Fruit fly (Drosophila melanogaster) whole organism, embryonic: ENCODE measurements around the gene Rab3GAP1.

ENCODE experiments used
- Aef1 ChIP-seq: fragments of 200-800 bp; sonication (Bioruptor generic); IDR thresholded peaks from 3 replicates; pipeline ENCODE4 v1.3.6; 2022; ENCODE audit warnings: missing biosample characterization, missing genetic modification characterization
- CG10267 ChIP-seq: fragments of 200-800 bp; sonication (Bioruptor generic); optimal IDR thresholded peaks from 2 replicates; lab custom pipeline; 2018; ENCODE audit warnings: missing biosample characterization, mild to moderate bottlenecking, missing genetic modification characterization, moderate library complexity
- CG10321 ChIP-seq: fragments of 200-800 bp; sonication (Bioruptor generic); IDR thresholded peaks from 2 replicates; pipeline ENCODE4 v1.3.6; 2022; ENCODE audit warnings: missing biosample characterization, missing genetic modification characterization
- CG10366 ChIP-seq: fragments of 200-800 bp; sonication (Bioruptor generic); IDR thresholded peaks from 2 replicates; pipeline ENCODE4 v1.3.6; 2022; ENCODE audit warnings: missing biosample characterization, missing genetic modification characterization
- CG11398 ChIP-seq: fragments of 200-800 bp; sonication (Bioruptor generic); optimal IDR thresholded peaks from 2 replicates; lab custom pipeline; 2016; ENCODE audit warnings: missing biosample characterization, missing genetic modification characterization
- CG11504 ChIP-seq: fragments of 200-800 bp; sonication (Bioruptor generic); optimal IDR thresholded peaks from 3 replicates; lab custom pipeline; 2019; ENCODE audit warnings: missing biosample characterization, mild to moderate bottlenecking, missing genetic modification characterization, moderate library complexity
- CG14441 ChIP-seq: fragments of 200-800 bp; sonication (Bioruptor generic); IDR thresholded peaks from 2 replicates; pipeline ENCODE4 v1.3.6; 2022; ENCODE audit warnings: missing biosample characterization, missing genetic modification characterization
- CG15269 ChIP-seq: fragments of 200-800 bp; sonication (Bioruptor generic); optimal IDR thresholded peaks from 2 replicates; lab custom pipeline; 2018; ENCODE audit warnings: missing biosample characterization, mild to moderate bottlenecking, missing genetic modification characterization, moderate library complexity
- CG15601 ChIP-seq: fragments of 200-800 bp; sonication (Bioruptor generic); optimal IDR thresholded peaks from 3 replicates; lab custom pipeline; 2019; ENCODE audit warnings: missing biosample characterization, mild to moderate bottlenecking, missing genetic modification characterization, moderate library complexity
- CG16813 ChIP-seq: fragments of 200-800 bp; sonication (Bioruptor generic); IDR thresholded peaks from 3 replicates; pipeline ENCODE4 v1.3.6; 2022; ENCODE audit warnings: missing biosample characterization, missing genetic modification characterization; ENCODE audit not compliant: partially characterized antibody
- CG17359 ChIP-seq: fragments of 200-800 bp; sonication (Bioruptor generic); optimal IDR thresholded peaks from 3 replicates; lab custom pipeline; 2018; ENCODE audit warnings: missing biosample characterization, mild to moderate bottlenecking, missing genetic modification characterization, moderate library complexity
- CG17568 ChIP-seq: fragments of 200-800 bp; sonication (Bioruptor generic); optimal IDR thresholded peaks from 2 replicates; lab custom pipeline; 2018; ENCODE audit warnings: missing biosample characterization, mild to moderate bottlenecking, missing genetic modification characterization, moderate library complexity
- CG2202 ChIP-seq: fragments of 200-800 bp; sonication (Bioruptor generic); optimal IDR thresholded peaks from 2 replicates; lab custom pipeline; 2018; ENCODE audit warnings: missing biosample characterization, mild to moderate bottlenecking, missing genetic modification characterization
- CG30403 ChIP-seq: fragments of 200-800 bp; sonication (Bioruptor generic); optimal IDR thresholded peaks from 3 replicates; lab custom pipeline; 2016; ENCODE audit warnings: missing biosample characterization, missing genetic modification characterization
- CG31388 ChIP-seq: fragments of 200-800 bp; sonication (Bioruptor generic); optimal IDR thresholded peaks from 2 replicates; lab custom pipeline; 2016; ENCODE audit warnings: missing biosample characterization, missing genetic modification characterization
- CG31441 ChIP-seq: fragments of 200-800 bp; sonication (Bioruptor generic); IDR thresholded peaks from 2 replicates; pipeline ENCODE4 v1.3.6; 2022; ENCODE audit warnings: missing biosample characterization, missing genetic modification characterization
- CG33213 ChIP-seq: fragments of 200-800 bp; sonication (Bioruptor generic); optimal IDR thresholded peaks from 3 replicates; lab custom pipeline; 2016; ENCODE audit warnings: missing biosample characterization, missing genetic modification characterization
- CG4282 ChIP-seq: fragments of 200-800 bp; sonication (Bioruptor generic); optimal IDR thresholded peaks from 2 replicates; lab custom pipeline; 2016; ENCODE audit warnings: missing biosample characterization, missing genetic modification characterization
- CG4404 ChIP-seq: fragments of 200-800 bp; sonication (Bioruptor generic); IDR thresholded peaks from 2 replicates; pipeline ENCODE4 v1.3.6; 2022; ENCODE audit warnings: missing biosample characterization, missing genetic modification characterization
- CG6791 ChIP-seq: fragments of 200-800 bp; sonication (Bioruptor generic); IDR thresholded peaks from 3 replicates; pipeline ENCODE4 v1.3.6; 2022; ENCODE audit warnings: missing biosample characterization, missing genetic modification characterization; ENCODE audit not compliant: partially characterized antibody
- CG8290 ChIP-seq, 3 experiments: fragments of 200-800 bp; sonication (Bioruptor generic); optimal IDR thresholded peaks; 2 replicates each; lab custom pipeline; 2016 to 2019; ENCODE audit warnings: missing biosample characterization in 3 of 3, missing genetic modification characterization in 3 of 3, mild to moderate bottlenecking in 2 of 3, moderate library complexity in 1 of 3
- CG8388 ChIP-seq: fragments of 200-800 bp; sonication (Bioruptor generic); optimal IDR thresholded peaks from 2 replicates; lab custom pipeline; 2019; ENCODE audit warnings: missing biosample characterization, mild to moderate bottlenecking, missing genetic modification characterization, moderate library complexity
- CG9437 ChIP-seq: fragments of 200-800 bp; sonication (Bioruptor generic); optimal IDR thresholded peaks from 2 replicates; lab custom pipeline; 2018; ENCODE audit warnings: missing biosample characterization, mild to moderate bottlenecking, missing genetic modification characterization
- CG9609 ChIP-seq: fragments of 200-800 bp; sonication (Bioruptor generic); optimal IDR thresholded peaks from 3 replicates; lab custom pipeline; 2016; ENCODE audit warnings: missing biosample characterization, missing genetic modification characterization
- CG9932 ChIP-seq: fragments of 200-800 bp; sonication (Bioruptor generic); IDR thresholded peaks from 2 replicates; pipeline ENCODE4 v1.3.6; 2022; ENCODE audit warnings: missing biosample characterization, missing genetic modification characterization
- Elba2 ChIP-seq: fragments of 200-800 bp; sonication (Bioruptor generic); optimal IDR thresholded peaks from 3 replicates; lab custom pipeline; 2016; ENCODE audit warnings: missing biosample characterization, missing genetic modification characterization
- HmgD ChIP-seq: fragments of 200-800 bp; sonication (Bioruptor generic); optimal IDR thresholded peaks from 3 replicates; lab custom pipeline; 2016; ENCODE audit warnings: missing biosample characterization, missing genetic modification characterization
- Mrtf ChIP-seq: fragments of 200-800 bp; sonication (Bioruptor generic); IDR thresholded peaks from 3 replicates; pipeline ENCODE4 v1.3.6; 2022; ENCODE audit warnings: missing biosample characterization, missing genetic modification characterization
- NC2β ChIP-seq: fragments of 200-800 bp; sonication (Bioruptor generic); optimal IDR thresholded peaks from 2 replicates; lab custom pipeline; 2016; ENCODE audit warnings: missing biosample characterization, missing genetic modification characterization
- PHDP ChIP-seq: fragments of 200-800 bp; sonication (Bioruptor generic); optimal IDR thresholded peaks from 3 replicates; lab custom pipeline; 2018; ENCODE audit warnings: missing biosample characterization, mild to moderate bottlenecking, missing genetic modification characterization, moderate library complexity
- Ptx1 ChIP-seq: fragments of 200-800 bp; sonication (Bioruptor generic); IDR thresholded peaks from 2 replicates; pipeline ENCODE4 v1.3.6; 2022; ENCODE audit warnings: missing biosample characterization, missing genetic modification characterization
- Ssrp ChIP-seq: fragments of 200-800 bp; sonication (Bioruptor generic); optimal IDR thresholded peaks from 2 replicates; lab custom pipeline; 2018; ENCODE audit warnings: missing biosample characterization, mild to moderate bottlenecking, missing genetic modification characterization, moderate library complexity
- TFAM ChIP-seq: fragments of 200-800 bp; sonication (Bioruptor generic); optimal IDR thresholded peaks from 2 replicates; lab custom pipeline; 2017; ENCODE audit warnings: missing biosample characterization, missing genetic modification characterization, inconsistent platforms
- Taf1 ChIP-seq: fragments of 200-800 bp; sonication (Bioruptor generic); IDR thresholded peaks from 2 replicates; pipeline ENCODE4 v1.3.6; 2022; ENCODE audit warnings: missing biosample characterization, missing genetic modification characterization
- bigmax ChIP-seq: fragments of 200-800 bp; sonication (Bioruptor generic); optimal IDR thresholded peaks from 2 replicates; lab custom pipeline; 2018; ENCODE audit warnings: missing biosample characterization, mild to moderate bottlenecking, missing genetic modification characterization
- cato ChIP-seq: fragments of 200-800 bp; sonication (Bioruptor generic); optimal IDR thresholded peaks from 2 replicates; lab custom pipeline; 2016; ENCODE audit warnings: missing biosample characterization, missing genetic modification characterization, borderline replicate concordance
- croc ChIP-seq: fragments of 200-800 bp; sonication (Bioruptor generic); conservative IDR thresholded peaks from 3 replicates; pipeline ENCODE4 v1.3.6; 2022; ENCODE audit warnings: missing biosample characterization, missing genetic modification characterization
- da ChIP-seq: fragments of 200-800 bp; sonication (Bioruptor generic); optimal IDR thresholded peaks from 2 replicates; lab custom pipeline; 2016; ENCODE audit warnings: missing biosample characterization, missing genetic modification characterization
- dpn ChIP-seq, 2 experiments: fragments of 200-800 bp; sonication (Bioruptor generic); optimal IDR thresholded peaks; 3 replicates each; lab custom pipeline; 2016; ENCODE audit warnings: missing biosample characterization in 2 of 2, missing genetic modification characterization in 2 of 2
- exex ChIP-seq: fragments of 200-800 bp; sonication (Bioruptor generic); optimal IDR thresholded peaks from 4 replicates; lab custom pipeline; 2018; ENCODE audit warnings: missing biosample characterization, mild to moderate bottlenecking, missing genetic modification characterization, moderate library complexity
- hbn ChIP-seq: fragments of 200-800 bp; sonication (Bioruptor generic); IDR thresholded peaks from 2 replicates; pipeline ENCODE4 v1.3.6; 2022; ENCODE audit warnings: missing biosample characterization, missing genetic modification characterization; ENCODE audit not compliant: partially characterized antibody
- nerfin-1 ChIP-seq: fragments of 200-800 bp; sonication (Bioruptor generic); optimal IDR thresholded peaks from 3 replicates; lab custom pipeline; 2019; ENCODE audit warnings: missing biosample characterization, mild to moderate bottlenecking, missing genetic modification characterization, moderate library complexity
- odd ChIP-seq: fragments of 200-800 bp; sonication (Bioruptor generic); optimal IDR thresholded peaks from 2 replicates; lab custom pipeline; 2017; ENCODE audit warnings: missing biosample characterization, mild to moderate bottlenecking, missing genetic modification characterization
- psq ChIP-seq: fragments of 200-800 bp; sonication (Bioruptor generic); optimal IDR thresholded peaks from 2 replicates; lab custom pipeline; 2017; ENCODE audit warnings: missing biosample characterization, missing genetic modification characterization
- sens ChIP-seq: fragments of 200-800 bp; sonication (Bioruptor generic); peaks from one replicate; lab custom pipeline; 2016; ENCODE audit warnings: missing biosample characterization, missing genetic modification characterization
- slp2 ChIP-seq: fragments of 200-800 bp; sonication (Bioruptor generic); optimal IDR thresholded peaks from 2 replicates; lab custom pipeline; 2016; ENCODE audit warnings: missing biosample characterization, missing genetic modification characterization
- tgo ChIP-seq: fragments of 200-800 bp; sonication (Bioruptor generic); IDR thresholded peaks from 3 replicates; pipeline ENCODE4 v1.3.6; 2022; ENCODE audit warnings: missing biosample characterization, missing genetic modification characterization
- ttk ChIP-seq: fragments of 200-800 bp; sonication (Bioruptor generic); IDR thresholded peaks from 2 replicates; pipeline ENCODE4 v2.1.2; 2022; ENCODE audit warnings: missing biosample characterization, missing genetic modification characterization
- tx ChIP-seq: fragments of 200-800 bp; sonication (Bioruptor generic); optimal IDR thresholded peaks from 2 replicates; lab custom pipeline; 2016; ENCODE audit warnings: missing biosample characterization, missing genetic modification characterization
- usp ChIP-seq: fragments of >200 bp; optimal IDR thresholded peaks from 2 replicates; lab custom pipeline; 2017; ENCODE audit warnings: missing biosample characterization, missing genetic modification characterization
- zfh1 ChIP-seq: fragments of 200-800 bp; sonication (Bioruptor generic); IDR thresholded peaks from 3 replicates; pipeline ENCODE4 v1.3.6; 2022; ENCODE audit warnings: missing biosample characterization, missing genetic modification characterization

Gene Rab3GAP1

DNA sequence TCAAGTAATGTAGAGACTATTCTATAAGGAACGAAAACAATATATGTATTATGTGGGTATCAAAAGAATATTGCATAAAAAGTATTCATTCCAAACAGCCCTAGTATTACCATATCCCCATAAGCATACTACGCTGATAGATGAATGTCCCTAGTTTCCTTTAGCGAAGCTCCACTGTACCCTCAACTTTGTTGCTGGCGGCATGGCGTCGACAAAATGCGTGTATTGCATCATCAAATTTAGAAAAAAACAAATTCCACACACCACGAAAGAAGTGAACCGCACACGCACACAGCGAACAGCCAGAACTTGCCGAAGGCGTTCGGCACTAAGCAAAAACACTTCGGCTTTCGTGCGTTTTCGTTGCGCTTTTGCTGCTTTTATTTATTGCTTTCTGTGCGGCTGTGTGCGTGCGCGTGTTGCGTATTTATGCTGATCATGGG lies 21.8 kb upstream of the Rab3GAP1 start (continued):
- TF ChIP-seq CG6791 (GFP tag; lab: Robert Waterston, UW) (no peak), Mrtf (GFP tag; lab: Robert Waterston, UW) (peak; percentile 99), CG15269 (peak; percentile 98), CG4282 (GFP tag; lab: Kevin White, UChicago) (peak; percentile 79), CG17359 (peak; percentile 86), PHDP (tag; lab: Kevin White, UChicago) (peak; percentile 90), bigmax (GFP tag; lab: Kevin White, UChicago) (no peak), CG30403 (GFP tag; lab: Kevin White, UChicago) (peak; percentile 95), ttk (GFP tag; lab: Robert Waterston, UW) (peak; percentile 97), sens (GFP tag; lab: Kevin White, UChicago) (peak; percentile 99), CG16813 (GFP tag; lab: Robert Waterston, UW) (no peak), Ptx1 (GFP tag; lab: Robert Waterston, UW) (peak; percentile 98), CG17568 (peak; percentile 91), slp2 (GFP tag; lab: Kevin White, UChicago) (peak; percentile 89), Taf1 (peak; percentile 97), NC2β (peak; percentile 69), CG15601 (tag; lab: Kevin White, UChicago) (peak; percentile 25), CG9609 (GFP tag; lab: Kevin White, UChicago) (peak; percentile 79), tx (GFP tag; lab: Kevin White, UChicago) (peak; percentile 94), Aef1 (peak; percentile 99), nerfin-1 (peak; percentile 53), CG31388 (GFP tag; lab: Kevin White, UChicago) (peak; percentile 93), zfh1 (GFP tag; lab: Robert Waterston, UW) (peak; percentile 92), tgo (peak; percentile 99), CG2202 (tag; lab: Kevin White, UChicago) (no peak), CG9932 (GFP tag; lab: Robert Waterston, UW) (peak; percentile 98), CG4404 (GFP tag; lab: Robert Waterston, UW) (peak; percentile 85), CG31441 (GFP tag; lab: Robert Waterston, UW) (peak; percentile 63), CG10366 (GFP tag; lab: Robert Waterston, UW) (peak; percentile 98), CG8388 (GFP tag; lab: Kevin White, UChicago) (peak; percentile 69), CG11398 (GFP tag; lab: Kevin White, UChicago) (peak; percentile 90), Elba2 (GFP tag; lab: Kevin White, UChicago) (no peak), CG9437 (GFP tag; lab: Kevin White, UChicago) (peak; percentile 78), TFAM (GFP tag; lab: Kevin White, UChicago) (no peak), exex (tag; lab: Kevin White, UChicago) (peak; percentile 67), CG11504 (peak; percentile 97), CG14441 (GFP tag; lab: Robert Waterston, UW) (peak; percentile 99), hbn (GFP tag; lab: Robert Waterston, UW) (no peak), cato (GFP tag; lab: Kevin White, UChicago) (peak; percentile 70), dpn (GFP tag; optimal IDR thresholded peaks at IDR 0.05; lab: Kevin White, UChicago) (peak; percentile 98), psq (GFP tag; lab: Kevin White, UChicago) (peak; percentile 63), CG8290 (GFP tag; optimal IDR thresholded peaks at IDR 0.05; lab: Kevin White, UChicago) (peak; percentile 87), CG8290 (tag; optimal IDR thresholded peaks at IDR 0.05; lab: Kevin White, UChicago) (peak in 1 of 2 experiments; percentile 99), CG33213 (GFP tag; lab: Kevin White, UChicago) (peak; percentile 95), da (GFP tag; lab: Kevin White, UChicago) (peak; percentile 82), CG10321 (peak; percentile 87), usp (no peak), Ssrp (tag; lab: Kevin White, UChicago) (peak; percentile 75), CG10267 (tag; lab: Kevin White, UChicago) (peak; percentile 80), HmgD (GFP tag; lab: Kevin White, UChicago) (peak; percentile 77), croc (GFP tag; lab: Robert Waterston, UW) (peak; percentile 83), odd (GFP tag; lab: Kevin White, UChicago) (peak; percentile 92)
